Worm (Caenorhabditis elegans) whole organism, young adult: ENCODE data around the gene grl-31.

Source experiments
- D2030.7 ChIP-seq: fragments of 200-800 bp; sonication (Bioruptor generic); IDR thresholded peaks from 2 replicates; pipeline ENCODE4 v1.3.6; 2022; ENCODE audit warnings: missing genetic modification reagents, missing genetic modification characterization, missing compliant biosample characterization
- F23B12.7 ChIP-seq: sonication (generic microtip); optimal IDR thresholded peaks from 2 replicates; lab custom pipeline; 2017; ENCODE audit warnings: missing genetic modification characterization, mild to moderate bottlenecking, missing compliant biosample characterization, antibody characterized with exemption, moderate library complexity; ENCODE audit not compliant: insufficient read depth
- F52B5.7 ChIP-seq: sonication (generic microtip); optimal IDR thresholded peaks from 2 replicates; lab custom pipeline; 2016; ENCODE audit warnings: mild to moderate bottlenecking, missing genetic modification characterization, missing compliant biosample characterization
- F57A8.1 ChIP-seq: fragments of 200-800 bp; sonication (Bioruptor generic); optimal IDR thresholded peaks from 2 replicates; lab custom pipeline; 2018; ENCODE audit warnings: mild to moderate bottlenecking, missing genetic modification characterization, moderate library complexity, missing compliant biosample characterization
- F57C9.4 ChIP-seq: sonication (generic microtip); optimal IDR thresholded peaks from 2 replicates; lab custom pipeline; 2017; ENCODE audit warnings: mild to moderate bottlenecking, missing genetic modification characterization, missing compliant biosample characterization
- Y56A3A.18 ChIP-seq: fragments of 200-800 bp; sonication (Bioruptor generic); IDR thresholded peaks from 2 replicates; pipeline ENCODE4 v1.3.6; 2022; ENCODE audit warnings: missing genetic modification reagents, missing genetic modification characterization, missing compliant biosample characterization
- Y95B8A.8 ChIP-seq: fragments of 200-800 bp; sonication (Bioruptor generic); IDR thresholded peaks from 2 replicates; pipeline ENCODE4 v1.3.6; 2022; ENCODE audit warnings: missing genetic modification reagents, missing genetic modification characterization, missing compliant biosample characterization
- ZK185.1 ChIP-seq: sonication (generic microtip); optimal IDR thresholded peaks from 2 replicates; lab custom pipeline; 2016; ENCODE audit warnings: mild to moderate bottlenecking, missing genetic modification characterization, missing compliant biosample characterization; ENCODE audit not compliant: poor library complexity, severe bottlenecking
- aptf-3 ChIP-seq: fragments of 200-800 bp; sonication (Bioruptor generic); IDR thresholded peaks from 2 replicates; pipeline ENCODE4 v1.3.6; 2022; ENCODE audit warnings: missing genetic modification characterization, missing compliant biosample characterization
- atf-7 ChIP-seq: sonication (generic microtip); optimal IDR thresholded peaks from 2 replicates; lab custom pipeline; 2017; ENCODE audit warnings: mild to moderate bottlenecking, missing genetic modification characterization, missing compliant biosample characterization
- attf-5 ChIP-seq: fragments of 200-800 bp; sonication (Bioruptor generic); optimal IDR thresholded peaks from 2 replicates; lab custom pipeline; 2018; ENCODE audit warnings: mild to moderate bottlenecking, missing genetic modification characterization, missing compliant biosample characterization
- ccch-3 ChIP-seq: fragments of 200-800 bp; sonication (Bioruptor generic); optimal IDR thresholded peaks from 2 replicates; lab custom pipeline; 2018; ENCODE audit warnings: mild to moderate bottlenecking, missing genetic modification characterization, missing compliant biosample characterization
- ceh-27 ChIP-seq: fragments of 200-800 bp; sonication (Bioruptor generic); optimal IDR thresholded peaks from 2 replicates; lab custom pipeline; 2018; ENCODE audit warnings: mild to moderate bottlenecking, missing genetic modification characterization, moderate library complexity, missing compliant biosample characterization
- dox-1 ChIP-seq: fragments of 200-800 bp; sonication (Bioruptor generic); IDR thresholded peaks from 2 replicates; pipeline ENCODE4 v1.3.6; 2022; ENCODE audit warnings: missing genetic modification reagents, missing genetic modification characterization, missing compliant biosample characterization
- egl-44 ChIP-seq: fragments of 200-800 bp; sonication (Bioruptor generic); IDR thresholded peaks from 2 replicates; pipeline ENCODE4 v1.3.6; 2022; ENCODE audit warnings: missing genetic modification reagents, missing genetic modification characterization, missing compliant biosample characterization
- gei-17 ChIP-seq: fragments of 200-800 bp; sonication (Bioruptor generic); optimal IDR thresholded peaks from 2 replicates; lab custom pipeline; 2018; ENCODE audit warnings: mild to moderate bottlenecking, missing genetic modification characterization, missing compliant biosample characterization
- hmg-20 ChIP-seq: fragments of 200-800 bp; sonication (Bioruptor generic); IDR thresholded peaks from 2 replicates; pipeline ENCODE4 v1.3.6; 2022; ENCODE audit warnings: missing genetic modification reagents, missing genetic modification characterization, missing compliant biosample characterization
- hrde-1 ChIP-seq: sonication (generic microtip); optimal IDR thresholded peaks from 2 replicates; lab custom pipeline; 2016; ENCODE audit warnings: missing genetic modification characterization, mild to moderate bottlenecking, missing compliant biosample characterization, moderate library complexity, missing genotype, missing genetic modification reagents, borderline replicate concordance
- let-607 ChIP-seq, 2 experiments: fragments of 200-800 bp in 1 of 2; sonication (Bioruptor generic) in 1 of 2; sonication (generic microtip) in 1 of 2; optimal IDR thresholded peaks; 2 replicates each; lab custom pipeline; 2016 to 2018; ENCODE audit warnings: mild to moderate bottlenecking in 2 of 2, missing compliant biosample characterization in 2 of 2, missing genetic modification characterization in 2 of 2, moderate library complexity in 2 of 2, missing genotype in 1 of 2
- lin-26 ChIP-seq: fragments of 200-800 bp; sonication (Bioruptor generic); IDR thresholded peaks from 2 replicates; pipeline ENCODE4 v1.3.6; 2022; ENCODE audit warnings: missing genetic modification reagents, missing genetic modification characterization, missing compliant biosample characterization
- lin-54 ChIP-seq: fragments of 200-800 bp; sonication (Bioruptor generic); optimal IDR thresholded peaks from 2 replicates; lab custom pipeline; 2018; ENCODE audit warnings: mild to moderate bottlenecking, missing genetic modification characterization, missing compliant biosample characterization
- lsl-1 ChIP-seq: fragments of 200-800 bp; sonication (Bioruptor generic); optimal IDR thresholded peaks from 2 replicates; lab custom pipeline; 2018; ENCODE audit warnings: mild to moderate bottlenecking, missing genetic modification characterization, moderate library complexity, missing compliant biosample characterization
- madf-10 ChIP-seq: sonication (generic microtip); optimal IDR thresholded peaks from 2 replicates; lab custom pipeline; 2016; ENCODE audit warnings: mild to moderate bottlenecking, missing genetic modification characterization, missing compliant biosample characterization
- nfya-1 ChIP-seq: sonication (generic microtip); optimal IDR thresholded peaks from 2 replicates; lab custom pipeline; 2017; ENCODE audit warnings: antibody characterized with exemption, missing compliant biosample characterization, missing genetic modification characterization, borderline replicate concordance; ENCODE audit not compliant: insufficient read depth
- nfya-2 ChIP-seq: fragments of 200-800 bp; sonication (Bioruptor generic); IDR thresholded peaks from 2 replicates; pipeline ENCODE4 v1.3.6; 2022; ENCODE audit warnings: missing genetic modification reagents, missing genetic modification characterization, missing compliant biosample characterization
- nfyb-1 ChIP-seq: fragments of 200-800 bp; sonication (Bioruptor generic); IDR thresholded peaks from 2 replicates; pipeline ENCODE4 v1.3.6; 2022; ENCODE audit warnings: missing genetic modification reagents, missing genetic modification characterization, missing compliant biosample characterization
- nhr-27 ChIP-seq: fragments of 200-800 bp; sonication (Bioruptor generic); optimal IDR thresholded peaks from 2 replicates; lab custom pipeline; 2018; ENCODE audit warnings: mild to moderate bottlenecking, missing genetic modification characterization, moderate library complexity, missing compliant biosample characterization
- pbrm-1 ChIP-seq: fragments of 200-800 bp; sonication (Bioruptor generic); IDR thresholded peaks from 2 replicates; pipeline ENCODE4 v1.3.6; 2022; ENCODE audit warnings: missing genetic modification reagents, missing genetic modification characterization, missing compliant biosample characterization
- rcor-1 ChIP-seq: fragments of 200-800 bp; sonication (Bioruptor generic); IDR thresholded peaks from 2 replicates; pipeline ENCODE4 v1.3.6; 2022; ENCODE audit warnings: missing genetic modification reagents, missing genetic modification characterization, missing compliant biosample characterization
- repo-1 ChIP-seq: sonication (generic microtip); optimal IDR thresholded peaks from 2 replicates; lab custom pipeline; 2017; ENCODE audit warnings: mild to moderate bottlenecking, missing genetic modification characterization, missing compliant biosample characterization
- rpc-1 ChIP-seq, 2 experiments: fragments of 150-350 bp in 1 of 2; sonication (generic microtip) in 1 of 2; optimal IDR thresholded peaks; 2 replicates each; lab custom pipeline; 2014 to 2018; ENCODE audit warnings: missing biosample characterization in 1 of 2, missing genetic modification characterization in 1 of 2, missing genetic modification reagents in 1 of 2, missing genotype in 1 of 2
- sdz-38 ChIP-seq: sonication (generic microtip); optimal IDR thresholded peaks from 2 replicates; lab custom pipeline; 2016; ENCODE audit warnings: missing genotype, missing genetic modification characterization, missing compliant biosample characterization
- sea-2 ChIP-seq: fragments of 200-800 bp; sonication (Bioruptor generic); IDR thresholded peaks from 2 replicates; pipeline ENCODE4 v1.3.6; 2022; ENCODE audit warnings: missing genetic modification characterization, missing compliant biosample characterization
- snpc-1.3 ChIP-seq: sonication (generic microtip); optimal IDR thresholded peaks from 2 replicates; lab custom pipeline; 2017; ENCODE audit warnings: missing genetic modification characterization, mild to moderate bottlenecking, missing compliant biosample characterization, antibody characterized with exemption, moderate library complexity, missing genotype, missing genetic modification reagents; ENCODE audit not compliant: insufficient read depth
- snpc-3.4 ChIP-seq: sonication (generic microtip); optimal IDR thresholded peaks from 2 replicates; lab custom pipeline; 2017; ENCODE audit warnings: missing genetic modification characterization, mild to moderate bottlenecking, missing compliant biosample characterization, antibody characterized with exemption, moderate library complexity, missing genotype, missing genetic modification reagents
- snpc-4 ChIP-seq, 5 experiments: fragments of 150-350 bp in 1 of 5; sonication (generic microtip) in 4 of 5; optimal IDR thresholded peaks; 2 replicates each; lab custom pipeline; 2014 to 2018; ENCODE audit warnings: missing genetic modification characterization in 5 of 5, missing biosample characterization in 3 of 5, antibody characterized with exemption in 2 of 5, mild to moderate bottlenecking in 2 of 5, missing compliant biosample characterization in 2 of 5, missing genotype in 2 of 5, moderate library complexity in 2 of 5, missing genetic modification reagents in 1 of 5
- tlf-1 ChIP-seq: fragments of 200-800 bp; sonication (Bioruptor generic); optimal IDR thresholded peaks from 2 replicates; lab custom pipeline; 2018; ENCODE audit warnings: mild to moderate bottlenecking, missing genetic modification characterization, missing compliant biosample characterization
- unc-62 ChIP-seq: fragments of 150-350 bp; optimal IDR thresholded peaks from 2 replicates; lab custom pipeline; 2014; ENCODE audit warnings: missing biosample characterization, missing genetic modification reagents, missing genetic modification characterization
- xnd-1 ChIP-seq: sonication (generic microtip); optimal IDR thresholded peaks from 2 replicates; lab custom pipeline; 2016; ENCODE audit warnings: missing genotype, missing genetic modification reagents, missing genetic modification characterization, missing compliant biosample characterization
- zim-3 ChIP-seq: sonication (generic microtip); optimal IDR thresholded peaks from 2 replicates; lab custom pipeline; 2017; ENCODE audit warnings: mild to moderate bottlenecking, missing genetic modification characterization, moderate library complexity, missing compliant biosample characterization
- ztf-28 ChIP-seq: fragments of 200-800 bp; sonication (Bioruptor generic); IDR thresholded peaks from 2 replicates; pipeline ENCODE4 v1.3.6; 2022; ENCODE audit warnings: missing genetic modification reagents, missing genetic modification characterization, missing compliant biosample characterization

The grl-31 gene

ce11 chrV:3578813-3579212 is 21.2 kb upstream of the grl-31 start, which contains the start of gene pygl-1 (continued):
- TF ChIP-seq rpc-1 (optimal IDR thresholded peaks at IDR 0.05; lab: Kevin White, UChicago), result no peak
- no peak for TF ChIP-seq rpc-1 (tag; optimal IDR thresholded peaks at IDR 0.05; lab: Kevin White, UChicago)
- peak; percentile 94 for TF ChIP-seq tlf-1 (GFP tag; lab: Kevin White, UChicago)
- peak; percentile 94 for TF ChIP-seq lin-54 (GFP tag; lab: Kevin White, UChicago)
- TF ChIP-seq dox-1 (GFP tag; lab: Robert Waterston, UW), result peak; percentile 87
- TF ChIP-seq pbrm-1 (GFP tag; lab: Robert Waterston, UW), result peak; percentile 74; the same call in 1 of the 2 replicates
- TF ChIP-seq xnd-1 (tag; lab: Kevin White, UChicago), result peak; percentile 97
- peak; percentile 89 for TF ChIP-seq snpc-3.4
- no peak for TF ChIP-seq unc-62 (GFP tag; lab: Kevin White, UChicago)
- TF ChIP-seq Y56A3A.18 (GFP tag; lab: Robert Waterston, UW), result no peak
- no peak for TF ChIP-seq hmg-20 (GFP tag; lab: Robert Waterston, UW)
- TF ChIP-seq F52B5.7 (tag; lab: Kevin White, UChicago), result no peak
- no peak for TF ChIP-seq ceh-27 (GFP tag; lab: Kevin White, UChicago)
- TF ChIP-seq sea-2 (GFP tag; lab: Robert Waterston, UW), result no peak
- TF ChIP-seq zim-3, result no peak
- TF ChIP-seq madf-10, result no peak
- no peak for TF ChIP-seq F57A8.1 (GFP tag; lab: Kevin White, UChicago)
- peak; percentile 92 for TF ChIP-seq snpc-1.3 (tag; lab: Kevin White, UChicago)
- peak; percentile 90 for TF ChIP-seq rcor-1 (GFP tag; lab: Robert Waterston, UW)
- no peak for TF ChIP-seq nfyb-1 (GFP tag; lab: Robert Waterston, UW)
- TF ChIP-seq Y95B8A.8, result peak; percentile 95
- no peak for TF ChIP-seq nfya-1 (tag; lab: Kevin White, UChicago)
- TF ChIP-seq lsl-1, result peak; percentile 99
- no peak for TF ChIP-seq atf-7
- no peak for TF ChIP-seq let-607 (tag; optimal IDR thresholded peaks at IDR 0.05; lab: Kevin White, UChicago)
- no peak for TF ChIP-seq sdz-38 (tag; lab: Kevin White, UChicago)
- TF ChIP-seq repo-1 (tag; lab: Kevin White, UChicago), result no peak
- peak; percentile 71 for TF ChIP-seq hrde-1
- peak; percentile 27 for TF ChIP-seq snpc-4 (GFP tag; optimal IDR thresholded peaks at IDR 0.05; lab: Kevin White, UChicago)
- TF ChIP-seq snpc-4 (tag; optimal IDR thresholded peaks at IDR 0.05; lab: Kevin White, UChicago), result peak in 2 of 4 experiments; percentile 35 to 65
- TF ChIP-seq nfya-2 (GFP tag; lab: Robert Waterston, UW), result no peak
- no peak for TF ChIP-seq attf-5 (GFP tag; lab: Kevin White, UChicago)
- no peak for TF ChIP-seq F23B12.7
- TF ChIP-seq, all 124 proteins: peak for 44

- no peak for TF ChIP-seq gei-17 (GFP tag; lab: Kevin White, UChicago)
- no peak for TF ChIP-seq ZK185.1 (tag; lab: Kevin White, UChicago)
- TF ChIP-seq lin-26 (GFP tag; lab: Robert Waterston, UW), result no peak
- TF ChIP-seq rcor-1 (GFP tag; lab: Robert Waterston, UW), result no peak
- TF ChIP-seq aptf-3 (GFP tag; lab: Robert Waterston, UW), result no peak
- no peak for TF ChIP-seq egl-44 (GFP tag; lab: Robert Waterston, UW)
- TF ChIP-seq unc-62 (GFP tag; lab: Kevin White, UChicago), result no peak
- no peak for TF ChIP-seq ztf-28
- TF ChIP-seq sdz-38 (tag; lab: Kevin White, UChicago), result no peak
- no peak for TF ChIP-seq nhr-27 (tag; lab: Kevin White, UChicago)
- TF ChIP-seq rpc-1 (optimal IDR thresholded peaks at IDR 0.05; lab: Kevin White, UChicago), result no peak
- TF ChIP-seq rpc-1 (tag; optimal IDR thresholded peaks at IDR 0.05; lab: Kevin White, UChicago), result no peak
- no peak for TF ChIP-seq F57C9.4 (tag; lab: Kevin White, UChicago)
- TF ChIP-seq ccch-3, result no peak
- no peak for TF ChIP-seq D2030.7 (GFP tag; lab: Robert Waterston, UW)
- no peak for TF ChIP-seq Y56A3A.18 (GFP tag; lab: Robert Waterston, UW)
These were observed 18.2 kb upstream of the grl-31 start, which contains the start of gene grl-27 for ce11 chrV:3575759-3576158. TSS of gene grl-27 (minus strand) at chrV:3575859.
